Worm (Caenorhabditis elegans) whole organism, L1 larva: Measurements from ENCODE around the gene fbxa-31.

Experiments
- C04F5.9 ChIP-seq: sonication (generic microtip); optimal IDR thresholded peaks from 2 replicates; lab custom pipeline; 2016; ENCODE audit warnings: missing genetic modification characterization, missing compliant biosample characterization
- alr-1 ChIP-seq: fragments of 200-800 bp; sonication (Bioruptor generic); optimal IDR thresholded peaks from 2 replicates; lab custom pipeline; 2018; ENCODE audit warnings: borderline replicate concordance, mild to moderate bottlenecking, missing genetic modification characterization, missing compliant biosample characterization
- ama-1 ChIP-seq: fragments of 150-350 bp; optimal IDR thresholded peaks from 2 replicates; lab custom pipeline; 2014
- fkh-10 ChIP-seq: sonication (generic microtip); optimal IDR thresholded peaks from 2 replicates; lab custom pipeline; 2017; ENCODE audit warnings: missing biosample characterization, missing genetic modification reagents, missing genetic modification characterization
- fkh-4 ChIP-seq: sonication (generic microtip); optimal IDR thresholded peaks from 2 replicates; lab custom pipeline; 2016; ENCODE audit warnings: missing compliant biosample characterization, missing genetic modification characterization, borderline replicate concordance
- fos-1 ChIP-seq: fragments of 150-350 bp; optimal IDR thresholded peaks from 2 replicates; lab custom pipeline; 2014; ENCODE audit warnings: missing biosample characterization, missing genetic modification characterization
- hlh-17 ChIP-seq: fragments of 200-800 bp; sonication (Bioruptor generic); optimal IDR thresholded peaks from 2 replicates; lab custom pipeline; 2018; ENCODE audit warnings: missing genetic modification characterization, mild to moderate bottlenecking, missing compliant biosample characterization, moderate library complexity, borderline replicate concordance
- lin-15B ChIP-seq: fragments of 150-350 bp; sonication (generic microtip); optimal IDR thresholded peaks from 3 replicates; lab custom pipeline; 2014; ENCODE audit warnings: missing biosample characterization, missing genetic modification characterization
- nhr-12 ChIP-seq: sonication (generic microtip); optimal IDR thresholded peaks from 2 replicates; lab custom pipeline; 2017; ENCODE audit warnings: missing biosample characterization, missing genetic modification characterization
- nhr-77 ChIP-seq: fragments of 150-350 bp; optimal IDR thresholded peaks from 2 replicates; lab custom pipeline; 2014; ENCODE audit warnings: missing biosample characterization, missing genetic modification characterization
- pag-3 ChIP-seq: sonication (generic microtip); optimal IDR thresholded peaks from 2 replicates; lab custom pipeline; 2017; ENCODE audit warnings: missing genetic modification characterization, mild to moderate bottlenecking, missing compliant biosample characterization, antibody characterized with exemption, borderline replicate concordance; ENCODE audit not compliant: insufficient read depth
- unc-62 ChIP-seq: fragments of 150-350 bp; optimal IDR thresholded peaks from 2 replicates; lab custom pipeline; 2014; ENCODE audit warnings: missing biosample characterization, missing genetic modification reagents, missing genetic modification characterization
- vab-15 ChIP-seq: sonication (generic microtip); optimal IDR thresholded peaks from 2 replicates; lab custom pipeline; 2017; ENCODE audit warnings: missing genotype, mild to moderate bottlenecking, missing genetic modification characterization, missing compliant biosample characterization
- ztf-11 ChIP-seq, 2 experiments: sonication (generic microtip); optimal IDR thresholded peaks; 2 replicates each; lab custom pipeline; 2016 to 2017; ENCODE audit warnings: missing genetic modification characterization in 2 of 2, missing biosample characterization in 1 of 2, missing compliant biosample characterization in 1 of 2

DNA sequence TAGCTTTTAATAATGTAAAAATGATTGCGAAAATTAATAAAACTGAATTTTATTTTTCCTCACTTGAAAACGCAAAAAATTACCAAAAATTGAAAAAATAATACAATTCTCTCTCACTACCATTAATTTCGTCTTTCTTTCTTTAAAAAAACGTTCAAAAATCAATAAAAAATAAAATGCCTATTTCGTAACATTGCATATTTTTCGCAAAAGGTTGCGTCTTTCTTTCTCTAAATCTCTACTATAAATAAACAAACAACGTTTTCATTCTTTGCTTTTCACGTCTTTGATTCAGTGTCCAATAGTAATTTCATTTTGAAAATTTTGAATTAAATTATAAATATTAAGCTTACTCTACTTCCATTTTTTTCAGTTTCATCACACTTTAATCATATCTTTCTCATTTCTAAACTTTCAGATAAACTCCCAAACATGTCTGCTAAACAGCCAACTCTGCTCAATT, 13.4 kb upstream of the fbxa-31 start, which contains the start of gene fbxa-37:
- no peak for TF ChIP-seq unc-62 (GFP tag; lab: Kevin White, UChicago)
- TF ChIP-seq lin-15B (tag; lab: Kevin White, UChicago) = no peak
- no peak for TF ChIP-seq vab-15
- TF ChIP-seq ama-1 (lab: Kevin White, UChicago) = no peak
- TF ChIP-seq pag-3 (tag; lab: Kevin White, UChicago) = no peak
- no peak for TF ChIP-seq nhr-77 (tag; lab: Kevin White, UChicago)
- TF ChIP-seq C04F5.9 = no peak
- no peak for TF ChIP-seq fos-1 (tag; lab: Kevin White, UChicago)
- no peak for TF ChIP-seq fkh-10 (GFP tag; lab: Kevin White, UChicago)
- no peak for TF ChIP-seq ztf-11 (tag; optimal IDR thresholded peaks at IDR 0.05; lab: Kevin White, UChicago)
- TF ChIP-seq alr-1 (tag; lab: Kevin White, UChicago) = no peak
- no peak for TF ChIP-seq hlh-17
- TF ChIP-seq nhr-12 (tag; lab: Kevin White, UChicago) = no peak
- no peak for TF ChIP-seq fkh-4 (tag; lab: Kevin White, UChicago)
